Worm (Caenorhabditis elegans) whole organism, L3 larva: ENCODE measurements around the gene K08D12.8.

Source experiments
- elt-2 ChIP-seq: sonication (generic microtip); optimal IDR thresholded peaks from 2 replicates; lab custom pipeline; 2016; ENCODE audit warnings: missing genetic modification reagents, mild to moderate bottlenecking, missing genetic modification characterization, missing compliant biosample characterization
- mdl-1 ChIP-seq: fragments of 150-350 bp; optimal IDR thresholded peaks from 2 replicates; lab custom pipeline; 2014; ENCODE audit warnings: missing biosample characterization, missing genetic modification characterization
- nhr-11 ChIP-seq: fragments of 150-350 bp; optimal IDR thresholded peaks from 2 replicates; lab custom pipeline; 2014; ENCODE audit warnings: missing biosample characterization, missing genetic modification characterization
- nhr-23 ChIP-seq: fragments of 150-350 bp; optimal IDR thresholded peaks from 2 replicates; lab custom pipeline; 2014; ENCODE audit warnings: missing biosample characterization, missing genetic modification reagents, missing genetic modification characterization

ce11 chrIV:1769074-1769473 is 43.1 kb downstream of the K08D12.8 start:
- no peak for TF ChIP-seq nhr-23 (tag; lab: Kevin White, UChicago)
- no peak for TF ChIP-seq elt-2 (tag; lab: Kevin White, UChicago)
- TF ChIP-seq mdl-1 (tag; lab: Kevin White, UChicago): no peak
- TF ChIP-seq nhr-11 (tag; lab: Kevin White, UChicago): no peak
